Fruit fly (Drosophila melanogaster) whole organism, embryonic: ENCODE data around the gene CG2608.

ENCODE experiments used
- Aef1 ChIP-seq: fragments of 200-800 bp; sonication (Bioruptor generic); IDR thresholded peaks from 3 replicates; pipeline ENCODE4 v1.3.6; 2022; ENCODE audit warnings: missing biosample characterization, missing genetic modification characterization
- B-H1 ChIP-seq: fragments of 200-800 bp; sonication (Bioruptor generic); IDR thresholded peaks from 3 replicates; pipeline ENCODE4 v1.3.6; 2022; ENCODE audit warnings: missing biosample characterization, missing genetic modification characterization
- Blimp-1 ChIP-seq: fragments of 200-800 bp; sonication (Bioruptor generic); optimal IDR thresholded peaks from 3 replicates; lab custom pipeline; 2018; ENCODE audit warnings: missing biosample characterization, missing genetic modification characterization, mild to moderate bottlenecking, moderate library complexity, missing genetic modification reagents
- CG10431 ChIP-seq: fragments of 200-800 bp; sonication (Bioruptor generic); optimal IDR thresholded peaks from 3 replicates; lab custom pipeline; 2018; ENCODE audit warnings: missing biosample characterization, mild to moderate bottlenecking, missing genetic modification characterization
- CG10565 ChIP-seq: fragments of 200-800 bp; sonication (Bioruptor generic); optimal IDR thresholded peaks from 3 replicates; lab custom pipeline; 2016; ENCODE audit warnings: missing biosample characterization, mild to moderate bottlenecking, missing genetic modification characterization
- CG11723 ChIP-seq: fragments of 200-800 bp; sonication (Bioruptor generic); optimal IDR thresholded peaks from 2 replicates; lab custom pipeline; 2017; ENCODE audit warnings: missing biosample characterization, mild to moderate bottlenecking, missing genetic modification characterization
- CG14014 ChIP-seq: fragments of 200-800 bp; sonication (Bioruptor generic); IDR thresholded peaks from 2 replicates; pipeline ENCODE4 v1.3.6; 2022; ENCODE audit warnings: missing biosample characterization, missing genetic modification characterization
- CG1603 ChIP-seq: fragments of 200-800 bp; sonication (Bioruptor generic); optimal IDR thresholded peaks from 2 replicates; lab custom pipeline; 2019; ENCODE audit warnings: missing biosample characterization, mild to moderate bottlenecking, missing genetic modification characterization, moderate library complexity
- CG17359 ChIP-seq: fragments of 200-800 bp; sonication (Bioruptor generic); optimal IDR thresholded peaks from 3 replicates; lab custom pipeline; 2018; ENCODE audit warnings: missing biosample characterization, mild to moderate bottlenecking, missing genetic modification characterization, moderate library complexity
- CG17568 ChIP-seq: fragments of 200-800 bp; sonication (Bioruptor generic); optimal IDR thresholded peaks from 2 replicates; lab custom pipeline; 2018; ENCODE audit warnings: missing biosample characterization, mild to moderate bottlenecking, missing genetic modification characterization, moderate library complexity
- CG2129 ChIP-seq: fragments of 200-800 bp; sonication (Bioruptor generic); IDR thresholded peaks from 2 replicates; pipeline ENCODE4 v1.3.6; 2022; ENCODE audit warnings: missing biosample characterization, missing genetic modification characterization; ENCODE audit not compliant: partially characterized antibody
- CG32532 ChIP-seq: fragments of 200-800 bp; sonication (Bioruptor generic); IDR thresholded peaks from 2 replicates; pipeline ENCODE4 v1.3.6; 2022; ENCODE audit warnings: missing biosample characterization, missing genetic modification characterization
- CG4360 ChIP-seq: fragments of 200-800 bp; sonication (Bioruptor generic); IDR thresholded peaks from 2 replicates; pipeline ENCODE4 v1.3.6; 2022; ENCODE audit warnings: missing biosample characterization, missing genetic modification characterization
- CG4820 ChIP-seq: fragments of 200-800 bp; sonication (Bioruptor generic); optimal IDR thresholded peaks from 3 replicates; lab custom pipeline; 2016; ENCODE audit warnings: missing biosample characterization, missing genetic modification characterization
- CG7271 ChIP-seq: fragments of 200-800 bp; sonication (Bioruptor generic); optimal IDR thresholded peaks from 2 replicates; lab custom pipeline; 2018; ENCODE audit warnings: missing biosample characterization, mild to moderate bottlenecking, missing genetic modification characterization, moderate library complexity
- CG7745 ChIP-seq: fragments of 200-800 bp; sonication (Bioruptor generic); optimal IDR thresholded peaks from 2 replicates; lab custom pipeline; 2018; ENCODE audit warnings: missing biosample characterization, mild to moderate bottlenecking, missing genetic modification characterization, moderate library complexity
- CG7786 ChIP-seq: fragments of 200-800 bp; sonication (Bioruptor generic); optimal IDR thresholded peaks from 2 replicates; lab custom pipeline; 2016; ENCODE audit warnings: missing biosample characterization, missing genetic modification characterization
- CG9609 ChIP-seq: fragments of 200-800 bp; sonication (Bioruptor generic); optimal IDR thresholded peaks from 3 replicates; lab custom pipeline; 2016; ENCODE audit warnings: missing biosample characterization, missing genetic modification characterization
- CkIIα-i1 ChIP-seq: fragments of 200-800 bp; sonication (Bioruptor generic); IDR thresholded peaks from 2 replicates; pipeline ENCODE4 v1.3.6; 2022; ENCODE audit warnings: missing biosample characterization, missing genetic modification characterization
- CoRest ChIP-seq: fragments of 200-800 bp; sonication (Bioruptor generic); optimal IDR thresholded peaks from 3 replicates; lab custom pipeline; 2018; ENCODE audit warnings: missing biosample characterization, mild to moderate bottlenecking, missing genetic modification characterization, moderate library complexity
- Dp ChIP-seq: fragments of 200-800 bp; sonication (Bioruptor generic); optimal IDR thresholded peaks from 2 replicates; lab custom pipeline; 2018; ENCODE audit warnings: missing biosample characterization, mild to moderate bottlenecking, missing genetic modification characterization, moderate library complexity
- ERR ChIP-seq: fragments of 200-800 bp; sonication (Bioruptor generic); optimal IDR thresholded peaks from 2 replicates; lab custom pipeline; 2016; ENCODE audit warnings: missing biosample characterization, missing genetic modification characterization
- Eip74EF ChIP-seq, 2 experiments: fragments of 200-800 bp in 1 of 2; fragments of >200 bp in 1 of 2; sonication (Bioruptor generic) in 1 of 2; optimal IDR thresholded peaks; 2 replicates each; lab custom pipeline; 2017 to 2019; ENCODE audit warnings: missing biosample characterization in 2 of 2, missing genetic modification characterization in 2 of 2, mild to moderate bottlenecking in 1 of 2, moderate library complexity in 1 of 2
- Elba2 ChIP-seq: fragments of 200-800 bp; sonication (Bioruptor generic); optimal IDR thresholded peaks from 3 replicates; lab custom pipeline; 2016; ENCODE audit warnings: missing biosample characterization, missing genetic modification characterization
- H15 ChIP-seq: fragments of 200-800 bp; sonication (Bioruptor generic); IDR thresholded peaks from 3 replicates; pipeline ENCODE4 v1.3.6; 2022; ENCODE audit warnings: missing biosample characterization, missing genetic modification characterization
- HmgD ChIP-seq: fragments of 200-800 bp; sonication (Bioruptor generic); optimal IDR thresholded peaks from 3 replicates; lab custom pipeline; 2016; ENCODE audit warnings: missing biosample characterization, missing genetic modification characterization
- HmgZ ChIP-seq: fragments of 200-800 bp; sonication (Bioruptor generic); optimal IDR thresholded peaks from 2 replicates; lab custom pipeline; 2018; ENCODE audit warnings: missing biosample characterization, mild to moderate bottlenecking, missing genetic modification characterization
- Ssrp ChIP-seq: fragments of 200-800 bp; sonication (Bioruptor generic); optimal IDR thresholded peaks from 2 replicates; lab custom pipeline; 2018; ENCODE audit warnings: missing biosample characterization, mild to moderate bottlenecking, missing genetic modification characterization, moderate library complexity
- YL-1 ChIP-seq: fragments of 200-800 bp; sonication (Bioruptor generic); optimal IDR thresholded peaks from 3 replicates; lab custom pipeline; 2017; ENCODE audit warnings: missing biosample characterization, mild to moderate bottlenecking, missing genetic modification characterization
- bigmax ChIP-seq: fragments of 200-800 bp; sonication (Bioruptor generic); optimal IDR thresholded peaks from 2 replicates; lab custom pipeline; 2018; ENCODE audit warnings: missing biosample characterization, mild to moderate bottlenecking, missing genetic modification characterization
- chn ChIP-seq: fragments of 200-800 bp; sonication (Bioruptor generic); optimal IDR thresholded peaks from 2 replicates; lab custom pipeline; 2016; ENCODE audit warnings: missing biosample characterization, missing genetic modification characterization
- croc ChIP-seq: fragments of 200-800 bp; sonication (Bioruptor generic); conservative IDR thresholded peaks from 3 replicates; pipeline ENCODE4 v1.3.6; 2022; ENCODE audit warnings: missing biosample characterization, missing genetic modification characterization
- crol ChIP-seq: fragments of 200-800 bp; sonication (Bioruptor generic); IDR thresholded peaks from 2 replicates; pipeline ENCODE4 v1.3.6; 2022; ENCODE audit warnings: missing biosample characterization, missing genetic modification characterization
- da ChIP-seq: fragments of 200-800 bp; sonication (Bioruptor generic); optimal IDR thresholded peaks from 2 replicates; lab custom pipeline; 2016; ENCODE audit warnings: missing biosample characterization, missing genetic modification characterization
- dm ChIP-seq: fragments of 200-800 bp; sonication (Bioruptor generic); optimal IDR thresholded peaks from 3 replicates; lab custom pipeline; 2016; ENCODE audit warnings: missing biosample characterization, missing genetic modification characterization
- ham ChIP-seq: fragments of 200-800 bp; sonication (Bioruptor generic); IDR thresholded peaks from 2 replicates; pipeline ENCODE4 v1.3.6; 2022; ENCODE audit warnings: missing biosample characterization, missing genetic modification characterization
- her ChIP-seq: fragments of 200-800 bp; sonication (Bioruptor generic); optimal IDR thresholded peaks from 2 replicates; lab custom pipeline; 2016; ENCODE audit warnings: missing biosample characterization, missing genetic modification characterization
- ind ChIP-seq: fragments of 200-800 bp; sonication (Bioruptor generic); optimal IDR thresholded peaks from 3 replicates; lab custom pipeline; 2016; ENCODE audit warnings: missing biosample characterization, missing genetic modification characterization
- klu ChIP-seq: fragments of 200-800 bp; sonication (Bioruptor generic); IDR thresholded peaks from 2 replicates; pipeline ENCODE4 v1.3.6; 2022; ENCODE audit warnings: missing biosample characterization, missing genetic modification characterization
- mam ChIP-seq: fragments of 200-800 bp; sonication (Bioruptor generic); optimal IDR thresholded peaks from 3 replicates; lab custom pipeline; 2016; ENCODE audit warnings: missing biosample characterization, missing genetic modification characterization
- nom ChIP-seq: fragments of 200-800 bp; sonication (Bioruptor generic); optimal IDR thresholded peaks from 2 replicates; lab custom pipeline; 2017; ENCODE audit warnings: missing biosample characterization, missing genetic modification characterization, mild to moderate bottlenecking, moderate library complexity, missing genetic modification reagents
- ranshi ChIP-seq: fragments of 200-800 bp; sonication (Bioruptor generic); IDR thresholded peaks from 2 replicates; pipeline ENCODE4 v1.3.6; 2022; ENCODE audit warnings: missing biosample characterization, missing genetic modification characterization
- salm ChIP-seq: fragments of 200-800 bp; sonication (Bioruptor generic); optimal IDR thresholded peaks from 2 replicates; lab custom pipeline; 2018; ENCODE audit warnings: missing biosample characterization, mild to moderate bottlenecking, missing genetic modification characterization
- sug ChIP-seq: fragments of 200-800 bp; optimal IDR thresholded peaks from 2 replicates; lab custom pipeline; 2019; ENCODE audit warnings: missing biosample characterization, mild to moderate bottlenecking, missing genetic modification characterization, moderate library complexity

Gene CG2608

DNA sequence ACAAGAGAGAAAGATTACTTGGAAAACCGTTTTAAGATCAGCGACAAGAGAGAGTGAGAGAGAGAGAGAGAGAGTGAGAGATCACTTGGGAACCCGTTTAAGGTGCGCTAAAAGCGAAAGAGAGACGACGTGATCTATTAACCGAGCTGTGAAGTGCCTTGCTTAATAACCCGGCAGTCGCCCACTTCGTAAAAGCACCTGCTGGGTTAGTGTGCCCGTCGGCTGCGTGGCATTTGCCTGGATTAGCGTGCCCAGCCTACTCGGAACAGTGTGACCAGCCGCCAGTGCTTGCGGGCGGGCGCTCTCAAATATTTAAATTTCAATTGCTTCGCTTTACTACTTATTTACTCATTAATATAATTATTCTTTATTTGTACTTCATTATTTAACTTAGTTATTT lies 7.2 kb upstream of the CG2608 start (continued):
- no peak for TF ChIP-seq CG17359 (tag; lab: Kevin White, UChicago)
- no peak for TF ChIP-seq klu (GFP tag; lab: Robert Waterston, UW)
- TF ChIP-seq Dp (GFP tag; lab: Kevin White, UChicago): peak; percentile 96

DNA sequence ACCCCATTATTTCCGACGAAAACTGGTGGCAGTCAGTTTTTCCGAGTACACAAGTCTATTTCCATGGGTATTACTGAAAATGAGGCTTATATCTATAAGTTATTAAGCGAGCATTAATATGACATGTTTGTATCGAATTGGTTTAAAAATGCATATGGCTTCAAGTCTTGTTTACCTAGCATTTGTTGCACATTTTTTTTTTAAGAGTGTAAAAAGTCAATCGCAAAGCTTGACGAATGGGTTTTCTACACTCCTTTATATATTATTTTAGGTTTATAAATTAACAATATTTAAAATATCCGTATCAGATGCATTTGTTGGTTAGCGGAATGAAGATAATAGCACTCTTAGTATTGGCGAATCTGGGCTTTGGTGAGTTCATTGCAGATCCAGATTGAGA lies 5.8 kb upstream of the CG2608 start, which contains the start of gene CG31680:
CG31680 (plus strand) TSS at position 301 of the 400 bp plus-strand sequence.
- TF ChIP-seq chn (GFP tag; lab: Kevin White, UChicago) (no peak), ham (no peak), croc (GFP tag; lab: Robert Waterston, UW) (no peak), CG10565 (no peak)

DNA sequence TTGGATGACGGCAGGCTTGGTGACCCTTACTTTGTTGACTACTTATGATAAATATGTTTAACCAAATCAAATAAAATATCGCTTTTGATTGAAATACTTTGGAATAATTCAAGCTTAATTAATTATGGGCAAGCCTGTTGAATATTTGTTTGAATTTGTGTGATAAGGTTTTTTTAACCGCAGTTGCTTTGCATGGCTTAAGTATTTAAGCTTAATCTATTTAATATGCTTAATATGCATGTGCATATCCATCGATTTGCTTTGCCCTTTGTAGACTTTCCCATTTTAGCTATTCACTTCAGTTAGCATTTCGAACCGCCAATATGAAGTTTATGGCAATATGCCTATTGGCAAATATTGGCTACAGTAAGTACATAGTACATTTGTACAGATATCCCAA lies 5.0 kb upstream of the CG2608 start, which contains the start of gene Sfp38D:
Sfp38D (plus strand) TSS at position 301 of the 400 bp plus-strand sequence.
- TF ChIP-seq CG9609 (GFP tag; lab: Kevin White, UChicago): no peak
- TF ChIP-seq Elba2 (GFP tag; lab: Kevin White, UChicago): peak; percentile 38
- TF ChIP-seq HmgD: no peak
- TF ChIP-seq, all 482 proteins: peak for 1

DNA sequence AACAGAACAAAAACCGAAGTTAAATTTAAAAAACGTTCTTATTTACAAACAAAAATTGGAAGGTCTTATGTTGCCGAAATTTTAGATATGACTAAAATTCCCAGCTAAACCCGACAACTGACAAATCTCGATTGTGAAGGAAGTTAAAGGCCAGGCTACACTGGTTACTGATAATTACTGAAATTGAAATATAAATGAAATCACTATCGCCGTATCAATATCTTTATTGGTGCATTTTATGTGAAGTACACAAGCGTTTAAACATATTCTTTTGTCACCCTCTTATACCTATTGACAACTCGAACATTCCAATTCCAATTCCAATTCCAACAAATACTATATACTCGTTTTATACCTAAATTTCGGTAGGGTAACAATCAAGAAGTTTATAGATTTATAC lies 2.5 kb upstream of the CG2608 start, which contains the start of gene CG17470:
CG17470 (minus strand) TSS at position 101 of the 400 bp plus-strand sequence.
- TF ChIP-seq mam (GFP tag; lab: Kevin White, UChicago): no peak
- TF ChIP-seq Aef1 (GFP tag; lab: Robert Waterston, UW): no peak
- TF ChIP-seq HmgZ: no peak
- TF ChIP-seq CG11723 (GFP tag; lab: Kevin White, UChicago): no peak
- no peak for TF ChIP-seq CoRest (tag; lab: Kevin White, UChicago)
- no peak for TF ChIP-seq B-H1
- TF ChIP-seq CG1603: no peak
- TF ChIP-seq ranshi: no peak
- TF ChIP-seq CG10431 (GFP tag; lab: Kevin White, UChicago): no peak
- no peak for TF ChIP-seq CG7745
- TF ChIP-seq CG17568 (GFP tag; lab: Kevin White, UChicago): no peak

- TF ChIP-seq bigmax (GFP tag; lab: Kevin White, UChicago) (peak; percentile 0), ham (no peak), CG32532 (GFP tag; lab: Robert Waterston, UW) (no peak), CG7271 (no peak), CG4820 (GFP tag; lab: Kevin White, UChicago) (no peak), nom (GFP tag; lab: Kevin White, UChicago) (no peak), CG2129 (GFP tag; lab: Robert Waterston, UW) (no peak), dm (peak; percentile 96), ind (GFP tag; lab: Kevin White, UChicago) (no peak), sug (tag; lab: Kevin White, UChicago) (peak; percentile 15), crol (no peak), salm (tag; lab: Kevin White, UChicago) (no peak), CG7786 (GFP tag; lab: Kevin White, UChicago) (no peak), ERR (GFP tag; lab: Kevin White, UChicago) (no peak), CG14014 (GFP tag; lab: Robert Waterston, UW) (no peak), Eip74EF (GFP tag; optimal IDR thresholded peaks at IDR 0.05; lab: Kevin White, UChicago) (no peak), CkIIα-i1 (GFP tag; lab: Robert Waterston, UW) (no peak), H15 (no peak), CG4360 (no peak), her (peak; percentile 5), da (GFP tag; lab: Kevin White, UChicago) (no peak), ranshi (no peak), YL-1 (GFP tag; lab: Kevin White, UChicago) (peak; percentile 63), Ssrp (no peak), Blimp-1 (no peak)
Observed at dm6 chr2L:20647240-20647908, 1.8 kb downstream of the CG2608 start.
